Worm (Caenorhabditis elegans): ENCODE results near the gene K12H4.7.

ce11 chrIII:8044717-8045116 is 6.2 kb downstream of the K12H4.7 start, which contains the start of gene spcs-3:
- TF ChIP-seq daf-19 (GFP tag; conservative IDR thresholded peaks at IDR 0.05) (no peak), mdl-1 (tag; optimal IDR thresholded peaks at IDR 0.05) (no peak), hlh-30 (tag; optimal IDR thresholded peaks at IDR 0.05; ENCODE audit: insufficient read depth) (no peak), rbr-2 (tag; optimal IDR thresholded peaks at IDR 0.05) (no peak), ztf-11 (tag; optimal IDR thresholded peaks at IDR 0.05) (no peak), nhr-11 (tag; optimal IDR thresholded peaks at IDR 0.05) (no peak), ama-1 (optimal IDR thresholded peaks at IDR 0.05) (no peak), lin-15B (tag; optimal IDR thresholded peaks at IDR 0.05) (no peak), unc-39 (tag; optimal IDR thresholded peaks at IDR 0.05) (no peak), fos-1 (tag; optimal IDR thresholded peaks at IDR 0.05) (no peak), unc-130 (GFP tag; optimal IDR thresholded peaks at IDR 0.05) (no peak), R02D3.7 (tag; optimal IDR thresholded peaks at IDR 0.05) (no peak)

Data from whole organism, L4 larva.